Worm (Caenorhabditis elegans): ENCODE measurements around the gene F13E9.16.

Gene F13E9.16

DNA sequence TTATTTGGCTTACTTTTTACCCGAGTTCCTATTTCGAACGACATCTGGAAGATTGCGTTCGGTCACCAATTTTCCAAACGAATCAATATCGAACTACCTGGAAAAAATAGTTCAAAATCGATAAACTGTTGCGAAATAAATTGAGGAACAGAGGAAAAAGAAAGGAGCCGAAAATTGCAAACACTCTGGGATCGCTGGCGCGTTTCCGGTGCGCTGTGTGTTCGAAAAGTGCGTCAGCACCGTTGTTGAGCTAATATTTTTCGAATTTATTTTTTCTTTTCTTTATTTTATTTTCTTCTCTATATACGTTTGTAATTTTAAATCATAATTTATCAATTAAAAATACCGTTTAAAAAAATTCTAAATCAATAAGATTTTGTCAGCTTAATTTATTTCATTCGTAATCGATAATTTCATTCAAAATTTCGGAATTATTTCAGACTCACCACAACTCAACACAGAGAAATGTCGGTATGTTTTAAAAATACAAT is 45.9 kb upstream of the F13E9.16 start, which contains the start of the genes dnc-1 and lsm-7 (continued):
- TF ChIP-seq xbp-1 (tag; optimal IDR thresholded peaks at IDR 0.05) (peak; percentile 57), ztf-11 (tag; optimal IDR thresholded peaks at IDR 0.05) (no peak), ces-1 (GFP tag; optimal IDR thresholded peaks at IDR 0.05) (no peak), lir-3 (tag; optimal IDR thresholded peaks at IDR 0.05; ENCODE audit: poor library complexity) (no peak), skn-1 (tag; optimal IDR thresholded peaks at IDR 0.05) (peak; percentile 73), pqm-1 (tag; optimal IDR thresholded peaks at IDR 0.05) (no peak), dpl-1 (GFP tag; optimal IDR thresholded peaks at IDR 0.05) (peak; percentile 69 to 79 (median 69)), unc-98 (GFP tag; IDR thresholded peaks at IDR 0.05) (no peak), mef-2 (tag; optimal IDR thresholded peaks at IDR 0.05) (no peak), mdl-1 (tag; optimal IDR thresholded peaks at IDR 0.05) (peak in 1 of 2 experiments; percentile 34), lsy-2 (tag; optimal IDR thresholded peaks at IDR 0.05) (peak; percentile 77 to 87), sox-4 (tag; optimal IDR thresholded peaks at IDR 0.05) (no peak), nhr-85 (tag) (peak; percentile 82), hpl-2 (GFP tag; optimal IDR thresholded peaks at IDR 0.05) (peak; percentile 41), ceh-88 (GFP tag; IDR thresholded peaks at IDR 0.05) (no peak), ceh-63 (GFP tag; optimal IDR thresholded peaks at IDR 0.05) (no peak), unc-130 (tag; optimal IDR thresholded peaks at IDR 0.05) (peak; percentile 9), egl-13 (tag; optimal IDR thresholded peaks at IDR 0.05) (peak; percentile 50), sup-37 (GFP tag; optimal IDR thresholded peaks at IDR 0.05) (no peak), nhr-11 (tag; optimal IDR thresholded peaks at IDR 0.05) (no peak), efl-3 (GFP tag; optimal IDR thresholded peaks at IDR 0.05) (no peak), grh-1 (GFP tag; IDR thresholded peaks at IDR 0.05) (no peak), ztf-4 (tag; optimal IDR thresholded peaks at IDR 0.05) (no peak), tbx-2 (tag; optimal IDR thresholded peaks at IDR 0.05) (peak; percentile 62), rnt-1 (tag; optimal IDR thresholded peaks at IDR 0.05) (peak; percentile 80), isw-1 (GFP tag; IDR thresholded peaks at IDR 0.05) (peak; percentile 62), zag-1 (tag; optimal IDR thresholded peaks at IDR 0.05) (no peak), snu-23 (GFP tag; optimal IDR thresholded peaks at IDR 0.05) (peak; percentile 76), ceh-90 (tag; optimal IDR thresholded peaks at IDR 0.05) (no peak), efl-1 (optimal IDR thresholded peaks at IDR 0.05) (peak; percentile 64 to 77), efl-1 (GFP tag; optimal IDR thresholded peaks at IDR 0.05 in 1 of 2) (peak; percentile 77 to 96), aha-1 (tag; optimal IDR thresholded peaks at IDR 0.05) (no peak), vab-15 (tag; optimal IDR thresholded peaks at IDR 0.05) (no peak), alr-1 (tag; optimal IDR thresholded peaks at IDR 0.05; ENCODE audit: borderline replicate concordance) (no peak), hlh-4 (tag; optimal IDR thresholded peaks at IDR 0.05) (no peak), ama-1 (optimal IDR thresholded peaks at IDR 0.05) (no peak), nhr-90 (tag; optimal IDR thresholded peaks at IDR 0.05; ENCODE audit: poor library complexity) (peak; percentile 20), C34B4.2 (tag; optimal IDR thresholded peaks at IDR 0.05) (no peak), fos-1 (tag; optimal IDR thresholded peaks at IDR 0.05) (peak; percentile 45), nhr-71 (tag; optimal IDR thresholded peaks at IDR 0.05) (peak; percentile 84), elt-2 (tag; optimal IDR thresholded peaks at IDR 0.05) (peak; percentile 6), nhr-84 (tag; optimal IDR thresholded peaks at IDR 0.05) (no peak), nhr-76 (tag; optimal IDR thresholded peaks at IDR 0.05) (no peak), ceh-8 (GFP tag; optimal IDR thresholded peaks at IDR 0.05) (no peak), pag-3 (tag; optimal IDR thresholded peaks at IDR 0.05; ENCODE audit: borderline replicate concordance, insufficient read depth) (no peak), C16A3.4 (tag; optimal IDR thresholded peaks at IDR 0.05) (peak; percentile 90), hlh-17 (GFP tag; optimal IDR thresholded peaks at IDR 0.05; ENCODE audit: borderline replicate concordance) (no peak), unc-86 (tag; optimal IDR thresholded peaks at IDR 0.05) (peak; percentile 52), snpc-4 (tag; optimal IDR thresholded peaks at IDR 0.05) (peak; percentile 64), lin-35 (GFP tag; optimal IDR thresholded peaks at IDR 0.05) (peak; percentile 76 to 82), nhr-77 (tag; optimal IDR thresholded peaks at IDR 0.05) (peak; percentile 60), nhr-47 (tag; optimal IDR thresholded peaks at IDR 0.05) (peak; percentile 72), fkh-4 (tag; optimal IDR thresholded peaks at IDR 0.05; ENCODE audit: borderline replicate concordance) (no peak)

Data from whole organism, L1 larva.